Fruit fly (Drosophila melanogaster) whole organism, embryonic: Measurements from ENCODE around the gene CG13384.
A peak's percentile ranks its signal among the peaks of the same experiment; 100 is the strongest.

Experiments
- Atf-2 ChIP-seq: fragments of 200-800 bp; sonication (Bioruptor generic); optimal IDR thresholded peaks from 2 replicates; lab custom pipeline; 2016; ENCODE audit warnings: missing biosample characterization, missing genetic modification characterization
- CG10543 ChIP-seq: fragments of 200-800 bp; sonication (Bioruptor generic); optimal IDR thresholded peaks from 3 replicates; lab custom pipeline; 2017; ENCODE audit warnings: missing biosample characterization, mild to moderate bottlenecking, missing genetic modification characterization, moderate library complexity
- CG10959 ChIP-seq: fragments of 200-800 bp; sonication (Bioruptor generic); IDR thresholded peaks from 2 replicates; pipeline ENCODE4 v1.3.6; 2022; ENCODE audit warnings: missing biosample characterization, missing genetic modification characterization
- CG11723 ChIP-seq: fragments of 200-800 bp; sonication (Bioruptor generic); optimal IDR thresholded peaks from 2 replicates; lab custom pipeline; 2017; ENCODE audit warnings: missing biosample characterization, mild to moderate bottlenecking, missing genetic modification characterization
- CG12659 ChIP-seq: fragments of 200-800 bp; sonication (Bioruptor generic); optimal IDR thresholded peaks from 3 replicates; lab custom pipeline; 2017; ENCODE audit warnings: mild to moderate bottlenecking, missing biosample characterization, missing genetic modification reagents, missing genetic modification characterization
- CG30403 ChIP-seq: fragments of 200-800 bp; sonication (Bioruptor generic); optimal IDR thresholded peaks from 3 replicates; lab custom pipeline; 2016; ENCODE audit warnings: missing biosample characterization, missing genetic modification characterization
- CG34224 ChIP-seq: fragments of 200-800 bp; sonication (Bioruptor generic); IDR thresholded peaks from 3 replicates; pipeline ENCODE4 v1.3.6; 2022; ENCODE audit warnings: missing biosample characterization, missing genetic modification characterization; ENCODE audit not compliant: partially characterized antibody
- CG34376 ChIP-seq: fragments of 200-800 bp; sonication (Bioruptor generic); optimal IDR thresholded peaks from 2 replicates; lab custom pipeline; 2018; ENCODE audit warnings: missing biosample characterization, mild to moderate bottlenecking, missing genetic modification characterization
- CG34422 ChIP-seq: fragments of 200-800 bp; sonication (Bioruptor generic); IDR thresholded peaks from 3 replicates; pipeline ENCODE4 v1.3.6; 2022; ENCODE audit warnings: missing biosample characterization, missing genetic modification characterization
- CG5245 ChIP-seq: fragments of 200-800 bp; sonication (Bioruptor generic); optimal IDR thresholded peaks from 3 replicates; lab custom pipeline; 2016; ENCODE audit warnings: missing biosample characterization, missing genetic modification characterization
- CG6689 ChIP-seq: fragments of 200-800 bp; sonication (Bioruptor generic); IDR thresholded peaks from 2 replicates; pipeline ENCODE4 v1.3.6; 2022; ENCODE audit warnings: missing biosample characterization, missing genetic modification characterization
- CG6765 ChIP-seq: fragments of 200-800 bp; sonication (Bioruptor generic); optimal IDR thresholded peaks from 3 replicates; lab custom pipeline; 2017; ENCODE audit warnings: missing biosample characterization, mild to moderate bottlenecking, missing genetic modification characterization
- CG7963 ChIP-seq: fragments of 200-800 bp; sonication (Bioruptor generic); IDR thresholded peaks from 3 replicates; pipeline ENCODE4 v1.3.6; 2022; ENCODE audit warnings: missing biosample characterization, missing genetic modification characterization; ENCODE audit not compliant: partially characterized antibody
- CG8089 ChIP-seq: fragments of 200-800 bp; sonication (Bioruptor generic); optimal IDR thresholded peaks from 3 replicates; lab custom pipeline; 2016; ENCODE audit warnings: missing biosample characterization, missing genetic modification characterization
- CG8478 ChIP-seq: fragments of >200 bp; optimal IDR thresholded peaks from 2 replicates; lab custom pipeline; 2018
- CG9932 ChIP-seq: fragments of 200-800 bp; sonication (Bioruptor generic); IDR thresholded peaks from 2 replicates; pipeline ENCODE4 v1.3.6; 2022; ENCODE audit warnings: missing biosample characterization, missing genetic modification characterization
- Chrac-16 ChIP-seq: fragments of 200-800 bp; sonication (Bioruptor generic); optimal IDR thresholded peaks from 3 replicates; lab custom pipeline; 2016; ENCODE audit warnings: missing biosample characterization, missing genetic modification characterization
- Dip3 ChIP-seq: fragments of 200-800 bp; sonication (Bioruptor generic); optimal IDR thresholded peaks from 3 replicates; lab custom pipeline; 2016; ENCODE audit warnings: missing biosample characterization, missing genetic modification characterization
- Ets97D ChIP-seq: fragments of 200-800 bp; sonication (Bioruptor generic); optimal IDR thresholded peaks from 3 replicates; lab custom pipeline; 2016; ENCODE audit warnings: missing biosample characterization, missing genetic modification characterization
- GATAe ChIP-seq: fragments of 200-800 bp; sonication (Bioruptor generic); conservative IDR thresholded peaks from 2 replicates; pipeline ENCODE4 v1.3.6; 2022; ENCODE audit warnings: missing biosample characterization, missing genetic modification characterization
- Jarid2 ChIP-seq: fragments of 200-800 bp; sonication (Bioruptor generic); optimal IDR thresholded peaks from 3 replicates; lab custom pipeline; 2017; ENCODE audit warnings: mild to moderate bottlenecking, missing biosample characterization, missing genetic modification reagents, missing genetic modification characterization
- Lpt ChIP-seq: fragments of >200 bp; optimal IDR thresholded peaks from 2 replicates; lab custom pipeline; 2018; ENCODE audit warnings: missing biosample characterization, missing genetic modification characterization
- Meics ChIP-seq: fragments of 200-800 bp; sonication (Bioruptor generic); optimal IDR thresholded peaks from 2 replicates; lab custom pipeline; 2017; ENCODE audit warnings: missing biosample characterization, mild to moderate bottlenecking, missing genetic modification characterization
- NFAT ChIP-seq: fragments of 200-800 bp; sonication (Bioruptor generic); IDR thresholded peaks from 2 replicates; pipeline ENCODE4 v1.3.6; 2022; ENCODE audit warnings: missing biosample characterization, missing genetic modification characterization
- Sin3A ChIP-seq: fragments of >200 bp; optimal IDR thresholded peaks from 2 replicates; lab custom pipeline; 2018
- Sry-β ChIP-seq: fragments of 200-800 bp; sonication (Bioruptor generic); optimal IDR thresholded peaks from 2 replicates; lab custom pipeline; 2018; ENCODE audit warnings: missing biosample characterization, mild to moderate bottlenecking, missing genetic modification characterization, moderate library complexity
- Ssrp ChIP-seq: fragments of 200-800 bp; sonication (Bioruptor generic); optimal IDR thresholded peaks from 2 replicates; lab custom pipeline; 2018; ENCODE audit warnings: missing biosample characterization, mild to moderate bottlenecking, missing genetic modification characterization, moderate library complexity
- Vsx1 ChIP-seq: fragments of 200-800 bp; sonication (Bioruptor generic); optimal IDR thresholded peaks from 2 replicates; lab custom pipeline; 2017; ENCODE audit warnings: missing biosample characterization, mild to moderate bottlenecking, missing genetic modification characterization, missing genetic modification reagents
- cad ChIP-seq: fragments of >200 bp; optimal IDR thresholded peaks from 2 replicates; lab custom pipeline; 2017; ENCODE audit warnings: missing biosample characterization, missing genetic modification characterization
- corto ChIP-seq: fragments of 200-800 bp; sonication (Bioruptor generic); optimal IDR thresholded peaks from 2 replicates; lab custom pipeline; 2016; ENCODE audit warnings: missing biosample characterization, mild to moderate bottlenecking, missing genetic modification characterization, moderate library complexity
- crp ChIP-seq, 2 experiments: fragments of 200-800 bp; sonication (Bioruptor generic); optimal IDR thresholded peaks; 2 replicates in 1 of 2; 3 replicates in 1 of 2; lab custom pipeline; 2017; ENCODE audit warnings: missing biosample characterization in 2 of 2, missing genetic modification characterization in 2 of 2, mild to moderate bottlenecking in 1 of 2, moderate library complexity in 1 of 2
- fd64A ChIP-seq: fragments of 200-800 bp; sonication (Bioruptor generic); optimal IDR thresholded peaks from 3 replicates; lab custom pipeline; 2018; ENCODE audit warnings: missing biosample characterization, mild to moderate bottlenecking, missing genetic modification characterization
- gsb ChIP-seq: fragments of 200-800 bp; sonication (Bioruptor generic); IDR thresholded peaks from 2 replicates; pipeline ENCODE4 v1.3.6; 2022; ENCODE audit warnings: missing biosample characterization, missing genetic modification characterization
- gsb-n ChIP-seq: fragments of 200-800 bp; sonication (Bioruptor generic); optimal IDR thresholded peaks from 3 replicates; lab custom pipeline; 2018; ENCODE audit warnings: missing biosample characterization, mild to moderate bottlenecking, missing genetic modification characterization
- hkb ChIP-seq, 2 experiments: fragments of 200-800 bp in 1 of 2; fragments of >200 bp in 1 of 2; sonication (Bioruptor generic) in 1 of 2; IDR thresholded peaks in 1 of 2; optimal IDR thresholded peaks in 1 of 2; 2 replicates each; pipeline versions ENCODE4 v1.3.6 to Lab custom; 2017 to 2022; ENCODE audit warnings: missing biosample characterization in 1 of 2, missing genetic modification characterization in 1 of 2
- ind ChIP-seq: fragments of 200-800 bp; sonication (Bioruptor generic); optimal IDR thresholded peaks from 3 replicates; lab custom pipeline; 2016; ENCODE audit warnings: missing biosample characterization, missing genetic modification characterization
- kay ChIP-seq: fragments of 200-800 bp; sonication (Bioruptor generic); optimal IDR thresholded peaks from 2 replicates; lab custom pipeline; 2016; ENCODE audit warnings: missing biosample characterization, missing genetic modification characterization
- lola ChIP-seq, 3 experiments: fragments of >200 bp in 2 of 3; fragments of 200-800 bp in 1 of 3; sonication (Bioruptor generic) in 1 of 3; optimal IDR thresholded peaks; 2 replicates each; lab custom pipeline; 2017 to 2019; ENCODE audit warnings: missing biosample characterization in 3 of 3, missing genetic modification characterization in 3 of 3, mild to moderate bottlenecking in 1 of 3, moderate library complexity in 1 of 3
- nerfin-2 ChIP-seq: fragments of 200-800 bp; sonication (Bioruptor generic); IDR thresholded peaks from 2 replicates; pipeline ENCODE4 v1.3.6; 2022; ENCODE audit warnings: missing biosample characterization, missing genetic modification characterization; ENCODE audit not compliant: partially characterized antibody
- onecut ChIP-seq: fragments of 200-800 bp; sonication (Bioruptor generic); IDR thresholded peaks from 2 replicates; pipeline ENCODE4 v1.3.6; 2022; ENCODE audit warnings: missing biosample characterization, missing genetic modification characterization
- peb ChIP-seq: fragments of 200-800 bp; sonication (Bioruptor generic); IDR thresholded peaks from 2 replicates; pipeline ENCODE4 v1.3.6; 2022; ENCODE audit warnings: missing biosample characterization, missing genetic modification characterization
- pfk ChIP-seq: fragments of 200-800 bp; sonication (Bioruptor generic); optimal IDR thresholded peaks from 2 replicates; lab custom pipeline; 2018; ENCODE audit warnings: missing biosample characterization, mild to moderate bottlenecking, missing genetic modification characterization, moderate library complexity
- pum ChIP-seq: fragments of 200-800 bp; sonication (Bioruptor generic); optimal IDR thresholded peaks from 2 replicates; lab custom pipeline; 2016; ENCODE audit warnings: missing biosample characterization, missing genetic modification characterization
- pzg ChIP-seq: fragments of 200-800 bp; sonication (Bioruptor generic); optimal IDR thresholded peaks from 3 replicates; lab custom pipeline; 2018; ENCODE audit warnings: missing biosample characterization, mild to moderate bottlenecking, missing genetic modification characterization, moderate library complexity
- sc ChIP-seq, 3 experiments: fragments of >200 bp in 2 of 3; fragments of 200-800 bp in 1 of 3; sonication (Bioruptor generic) in 1 of 3; optimal IDR thresholded peaks; 2 replicates in 2 of 3; 3 replicates in 1 of 3; lab custom pipeline; 2017; ENCODE audit warnings: mild to moderate bottlenecking in 1 of 3, missing biosample characterization in 1 of 3, missing genetic modification characterization in 1 of 3, missing genetic modification reagents in 1 of 3
- scrt ChIP-seq: fragments of 200-800 bp; sonication (Bioruptor generic); optimal IDR thresholded peaks from 2 replicates; lab custom pipeline; 2018; ENCODE audit warnings: missing biosample characterization, mild to moderate bottlenecking, missing genetic modification characterization, moderate library complexity
- sqz ChIP-seq: fragments of 200-800 bp; sonication (Bioruptor generic); optimal IDR thresholded peaks from 3 replicates; lab custom pipeline; 2018; ENCODE audit warnings: missing biosample characterization, mild to moderate bottlenecking, missing genetic modification characterization
- ssp ChIP-seq: fragments of 200-800 bp; sonication (Bioruptor generic); IDR thresholded peaks from 2 replicates; pipeline ENCODE4 v1.3.6; 2022; ENCODE audit warnings: missing biosample characterization, missing genetic modification characterization
- tna ChIP-seq: fragments of 200-800 bp; sonication (Bioruptor generic); IDR thresholded peaks from 2 replicates; pipeline ENCODE4 v1.3.6; 2022; ENCODE audit warnings: missing biosample characterization, missing genetic modification characterization; ENCODE audit not compliant: partially characterized antibody

Gene CG13384

DNA sequence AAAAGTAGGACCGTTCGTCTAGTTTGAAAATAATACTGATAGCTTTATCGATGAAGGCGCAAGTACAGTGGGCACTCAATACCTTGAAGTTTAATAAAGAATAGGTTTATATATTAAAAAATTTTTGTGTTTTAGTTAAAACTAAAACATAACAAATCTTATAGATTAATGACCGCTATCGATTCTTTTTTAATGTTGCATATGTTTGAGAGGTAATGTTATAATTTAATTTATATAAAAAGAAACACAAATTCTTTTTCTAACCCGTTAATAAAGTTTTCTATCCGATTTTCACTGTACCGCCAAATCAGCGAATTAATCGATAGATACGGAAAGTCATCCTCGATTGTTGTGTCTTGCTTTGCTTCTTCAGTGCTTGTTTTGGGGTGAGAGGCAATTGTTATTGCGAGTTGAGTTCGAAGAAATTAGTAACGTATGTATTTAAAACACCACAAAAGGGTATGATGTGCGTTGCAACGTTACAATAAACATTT is at the start of gene CG13384, which contains the start of gene Dad1 (continued):
- TF ChIP-seq CG34224 (GFP tag; lab: Robert Waterston, UW): peak; percentile 35; the same call in 2 of the 3 replicates
- no peak for TF ChIP-seq CG8478
- peak; percentile 21 for TF ChIP-seq Atf-2
- TF ChIP-seq CG6765 (GFP tag; lab: Kevin White, UChicago): peak; percentile 94
- peak; percentile 86 for TF ChIP-seq corto (GFP tag; lab: Kevin White, UChicago)
- TF ChIP-seq ind (GFP tag; lab: Kevin White, UChicago): peak; percentile 92
- peak; percentile 69 for TF ChIP-seq CG10959
- no peak for TF ChIP-seq hkb (optimal IDR thresholded peaks at IDR 0.05; lab: Kevin White, UChicago)
- peak; percentile 85 for TF ChIP-seq hkb (GFP tag; IDR thresholded peaks at IDR 0.05; lab: Robert Waterston, UW)
- TF ChIP-seq onecut (GFP tag; lab: Robert Waterston, UW): peak; percentile 71
- TF ChIP-seq CG6689 (GFP tag; lab: Robert Waterston, UW): peak; percentile 94
- TF ChIP-seq peb: peak; percentile 85
- peak; percentile 44 for TF ChIP-seq Sry-β (GFP tag; lab: Kevin White, UChicago)
- TF ChIP-seq gsb (GFP tag; lab: Robert Waterston, UW): peak; percentile 78
- TF ChIP-seq CG12659 (GFP tag; lab: Kevin White, UChicago): peak; percentile 97
- peak; percentile 34 for TF ChIP-seq pzg
- peak; percentile 79 for TF ChIP-seq CG5245 (GFP tag; lab: Kevin White, UChicago)
- TF ChIP-seq CG34376 (GFP tag; lab: Kevin White, UChicago): peak; percentile 93
- peak; percentile 67 for TF ChIP-seq Dip3
- TF ChIP-seq sqz (GFP tag; lab: Kevin White, UChicago): peak; percentile 84
- TF ChIP-seq ssp: peak; percentile 86
- peak; percentile 86 for TF ChIP-seq GATAe (GFP tag; lab: Robert Waterston, UW)
- TF ChIP-seq Jarid2 (GFP tag; lab: Kevin White, UChicago): peak; percentile 69
- TF ChIP-seq gsb-n: peak; percentile 92
- peak; percentile 90 for TF ChIP-seq Ssrp (tag; lab: Kevin White, UChicago)
- peak; percentile 81 for TF ChIP-seq NFAT (GFP tag; lab: Robert Waterston, UW)
- TF ChIP-seq pum (GFP tag; lab: Kevin White, UChicago): peak; percentile 48
- no peak for TF ChIP-seq CG7963 (GFP tag; lab: Robert Waterston, UW)
- TF ChIP-seq CG30403 (GFP tag; lab: Kevin White, UChicago): peak; percentile 96
- TF ChIP-seq CG34422: peak; percentile 88
- TF ChIP-seq sc (optimal IDR thresholded peaks at IDR 0.05; lab: Kevin White, UChicago): no peak
- peak; percentile 72 for TF ChIP-seq sc (GFP tag; optimal IDR thresholded peaks at IDR 0.05; lab: Kevin White, UChicago)
- TF ChIP-seq lola (GFP tag; optimal IDR thresholded peaks at IDR 0.05; lab: Kevin White, UChicago): peak in 1 of 3 experiments; percentile 93
- no peak for TF ChIP-seq Sin3A
- TF ChIP-seq pfk (GFP tag; lab: Kevin White, UChicago): peak; percentile 52
- peak; percentile 78 for TF ChIP-seq Vsx1 (GFP tag; lab: Kevin White, UChicago)
- TF ChIP-seq crp (GFP tag; optimal IDR thresholded peaks at IDR 0.05; lab: Kevin White, UChicago): peak in 1 of 2 experiments; percentile 58
- TF ChIP-seq tna (GFP tag; lab: Robert Waterston, UW): no peak
- no peak for TF ChIP-seq cad (GFP tag; lab: Kevin White, UChicago)
- TF ChIP-seq nerfin-2: no peak
- TF ChIP-seq CG8089 (GFP tag; lab: Kevin White, UChicago): peak; percentile 51
- TF ChIP-seq Chrac-16: peak; percentile 91
- TF ChIP-seq Ets97D (GFP tag; lab: Kevin White, UChicago): peak; percentile 55
- peak; percentile 74 for TF ChIP-seq CG11723 (GFP tag; lab: Kevin White, UChicago)
- TF ChIP-seq scrt (GFP tag; lab: Kevin White, UChicago): peak; percentile 85
- TF ChIP-seq kay (GFP tag; lab: Kevin White, UChicago): peak; percentile 57
- peak; percentile 95 for TF ChIP-seq Meics
- no peak for TF ChIP-seq Lpt (GFP tag; lab: Kevin White, UChicago)
- TF ChIP-seq CG9932: peak; percentile 97
- no peak for TF ChIP-seq fd64A (GFP tag; lab: Kevin White, UChicago)
- peak; percentile 95 for TF ChIP-seq CG10543 (GFP tag; lab: Kevin White, UChicago)
